Worm (Caenorhabditis elegans) whole organism, late embryonic: ENCODE data around the gene C24H10.3.

Source experiments
- C08G9.2 ChIP-seq: sonication (generic microtip); optimal IDR thresholded peaks from 2 replicates; lab custom pipeline; 2016; ENCODE audit warnings: mild to moderate bottlenecking, missing genetic modification characterization, moderate library complexity, missing compliant biosample characterization
- F13H6.1 ChIP-seq: sonication (generic microtip); optimal IDR thresholded peaks from 2 replicates; lab custom pipeline; 2016; ENCODE audit warnings: missing genetic modification characterization, missing compliant biosample characterization
- K02D7.2 ChIP-seq: sonication (generic microtip); optimal IDR thresholded peaks from 2 replicates; lab custom pipeline; 2017; ENCODE audit warnings: mild to moderate bottlenecking, missing genetic modification characterization, missing compliant biosample characterization
- K09A11.1 ChIP-seq: sonication (generic microtip); optimal IDR thresholded peaks from 2 replicates; lab custom pipeline; 2017; ENCODE audit warnings: antibody characterized with exemption, mild to moderate bottlenecking, missing genetic modification characterization, missing compliant biosample characterization; ENCODE audit not compliant: insufficient read depth
- ama-1 ChIP-seq: fragments of 150-350 bp; optimal IDR thresholded peaks from 2 replicates; lab custom pipeline; 2014
- ceh-18 ChIP-seq: sonication (generic microtip); optimal IDR thresholded peaks from 2 replicates; lab custom pipeline; 2016; ENCODE audit warnings: missing genetic modification characterization, missing compliant biosample characterization
- ceh-19 ChIP-seq: fragments of 200-800 bp; sonication (Bioruptor generic); optimal IDR thresholded peaks from 2 replicates; lab custom pipeline; 2018; ENCODE audit warnings: mild to moderate bottlenecking, missing genetic modification characterization, missing compliant biosample characterization
- ceh-2 ChIP-seq: sonication (generic microtip); optimal IDR thresholded peaks from 2 replicates; lab custom pipeline; 2016; ENCODE audit warnings: missing genotype, missing genetic modification characterization, missing compliant biosample characterization
- ceh-24 ChIP-seq: sonication (generic microtip); optimal IDR thresholded peaks from 2 replicates; lab custom pipeline; 2016; ENCODE audit warnings: mild to moderate bottlenecking, missing genetic modification characterization, missing compliant biosample characterization
- ceh-34 ChIP-seq: sonication (generic microtip); optimal IDR thresholded peaks from 2 replicates; lab custom pipeline; 2016; ENCODE audit warnings: mild to moderate bottlenecking, missing genetic modification characterization, missing compliant biosample characterization
- ceh-48 ChIP-seq: sonication (generic microtip); optimal IDR thresholded peaks from 2 replicates; lab custom pipeline; 2016; ENCODE audit warnings: missing genetic modification characterization, inconsistent platforms, missing compliant biosample characterization
- ceh-6 ChIP-seq: fragments of 200-800 bp; sonication (Bioruptor generic); optimal IDR thresholded peaks from 2 replicates; lab custom pipeline; 2018; ENCODE audit warnings: mild to moderate bottlenecking, missing genetic modification characterization, missing compliant biosample characterization
- ceh-9 ChIP-seq: sonication (generic microtip); optimal IDR thresholded peaks from 2 replicates; lab custom pipeline; 2016; ENCODE audit warnings: mild to moderate bottlenecking, missing genetic modification characterization, inconsistent platforms, missing compliant biosample characterization
- che-1 ChIP-seq: sonication (generic microtip); optimal IDR thresholded peaks from 2 replicates; lab custom pipeline; 2016; ENCODE audit warnings: mild to moderate bottlenecking, missing genetic modification characterization, missing compliant biosample characterization
- dmd-4 ChIP-seq: sonication (generic microtip); optimal IDR thresholded peaks from 2 replicates; lab custom pipeline; 2016; ENCODE audit warnings: borderline replicate concordance, missing genetic modification characterization, missing compliant biosample characterization
- elt-2 ChIP-seq: sonication (generic microtip); optimal IDR thresholded peaks from 2 replicates; lab custom pipeline; 2016; ENCODE audit warnings: missing genetic modification reagents, missing genetic modification characterization, missing compliant biosample characterization
- ets-4 ChIP-seq: sonication (generic microtip); optimal IDR thresholded peaks from 2 replicates; lab custom pipeline; 2016; ENCODE audit warnings: missing genetic modification characterization, missing compliant biosample characterization
- fkh-10 ChIP-seq: fragments of 150-350 bp; optimal IDR thresholded peaks from 2 replicates; lab custom pipeline; 2014; ENCODE audit warnings: missing biosample characterization, missing genetic modification reagents, missing genetic modification characterization
- hlh-13 ChIP-seq: fragments of 200-800 bp; sonication (Bioruptor generic); optimal IDR thresholded peaks from 2 replicates; lab custom pipeline; 2018; ENCODE audit warnings: mild to moderate bottlenecking, missing genetic modification characterization, missing compliant biosample characterization
- hlh-15 ChIP-seq: sonication (generic microtip); optimal IDR thresholded peaks from 2 replicates; lab custom pipeline; 2016; ENCODE audit warnings: missing genetic modification characterization, missing compliant biosample characterization
- hlh-30 ChIP-seq: sonication (generic microtip); optimal IDR thresholded peaks from 2 replicates; lab custom pipeline; 2017; ENCODE audit warnings: antibody characterized with exemption, missing genetic modification characterization, missing compliant biosample characterization; ENCODE audit not compliant: insufficient read depth
- hlh-6 ChIP-seq: sonication (generic microtip); optimal IDR thresholded peaks from 2 replicates; lab custom pipeline; 2016; ENCODE audit warnings: missing genotype, missing genetic modification characterization, missing compliant biosample characterization
- lim-6 ChIP-seq: sonication (generic microtip); optimal IDR thresholded peaks from 2 replicates; lab custom pipeline; 2016; ENCODE audit warnings: missing genetic modification characterization, missing compliant biosample characterization
- mec-3 ChIP-seq: sonication (generic microtip); optimal IDR thresholded peaks from 2 replicates; lab custom pipeline; 2016; ENCODE audit warnings: borderline replicate concordance, missing genetic modification characterization, missing compliant biosample characterization
- nhr-11 ChIP-seq: fragments of 150-350 bp; optimal IDR thresholded peaks from 2 replicates; lab custom pipeline; 2014; ENCODE audit warnings: missing biosample characterization, missing genetic modification characterization
- npax-4 ChIP-seq: sonication (generic microtip); optimal IDR thresholded peaks from 2 replicates; lab custom pipeline; 2016; ENCODE audit warnings: missing genetic modification characterization, missing compliant biosample characterization
- odd-2 ChIP-seq: sonication (generic microtip); optimal IDR thresholded peaks from 2 replicates; lab custom pipeline; 2017; ENCODE audit warnings: antibody characterized with exemption, mild to moderate bottlenecking, missing genetic modification characterization, missing compliant biosample characterization
- pag-3 ChIP-seq: sonication (generic microtip); optimal IDR thresholded peaks from 2 replicates; lab custom pipeline; 2016; ENCODE audit warnings: missing compliant biosample characterization, missing genetic modification characterization, borderline replicate concordance
- pax-1 ChIP-seq: fragments of 150-350 bp; optimal IDR thresholded peaks from 2 replicates; lab custom pipeline; 2014; ENCODE audit warnings: missing biosample characterization, missing genetic modification characterization
- pha-2 ChIP-seq: sonication (generic microtip); optimal IDR thresholded peaks from 2 replicates; lab custom pipeline; 2017; ENCODE audit warnings: mild to moderate bottlenecking, missing genetic modification characterization, missing compliant biosample characterization
- pha-4 ChIP-seq: fragments of 150-350 bp; optimal IDR thresholded peaks from 2 replicates; lab custom pipeline; 2018; ENCODE audit warnings: missing biosample characterization, missing genetic modification reagents, missing genetic modification characterization
- pqm-1 ChIP-seq: sonication (generic microtip); optimal IDR thresholded peaks from 2 replicates; lab custom pipeline; 2016; ENCODE audit warnings: missing genetic modification characterization, missing compliant biosample characterization
- pros-1 ChIP-seq: fragments of 150-350 bp; optimal IDR thresholded peaks from 2 replicates; lab custom pipeline; 2014; ENCODE audit warnings: missing biosample characterization, missing genetic modification reagents, missing genetic modification characterization
- ref-2 ChIP-seq: sonication (generic microtip); optimal IDR thresholded peaks from 2 replicates; lab custom pipeline; 2016; ENCODE audit warnings: missing genetic modification characterization, missing compliant biosample characterization
- rnt-1 ChIP-seq: sonication (generic microtip); optimal IDR thresholded peaks from 2 replicates; lab custom pipeline; 2016; ENCODE audit warnings: missing genetic modification characterization, missing compliant biosample characterization
- sdc-2 ChIP-seq: sonication (generic microtip); optimal IDR thresholded peaks from 2 replicates; lab custom pipeline; 2016; ENCODE audit warnings: missing genotype, missing genetic modification characterization, missing compliant biosample characterization
- syd-9 ChIP-seq: sonication (generic microtip); optimal IDR thresholded peaks from 2 replicates; lab custom pipeline; 2016; ENCODE audit warnings: mild to moderate bottlenecking, missing genetic modification characterization, moderate library complexity, missing compliant biosample characterization
- tbx-2 ChIP-seq: sonication (generic microtip); optimal IDR thresholded peaks from 2 replicates; lab custom pipeline; 2016; ENCODE audit warnings: missing genetic modification characterization, missing compliant biosample characterization
- tbx-7 ChIP-seq: sonication (generic microtip); optimal IDR thresholded peaks from 2 replicates; lab custom pipeline; 2016; ENCODE audit warnings: missing genotype, missing genetic modification characterization, missing compliant biosample characterization
- ttx-3 ChIP-seq: sonication (generic microtip); optimal IDR thresholded peaks from 2 replicates; lab custom pipeline; 2016; ENCODE audit warnings: missing genetic modification reagents, missing genetic modification characterization, missing compliant biosample characterization
- unc-86 ChIP-seq: sonication (generic microtip); optimal IDR thresholded peaks from 2 replicates; lab custom pipeline; 2016; ENCODE audit warnings: missing genetic modification characterization, missing compliant biosample characterization
- zip-5 ChIP-seq: sonication (generic microtip); optimal IDR thresholded peaks from 2 replicates; lab custom pipeline; 2016; ENCODE audit warnings: missing genetic modification characterization, missing compliant biosample characterization
- ztf-16 ChIP-seq: sonication (generic microtip); optimal IDR thresholded peaks from 2 replicates; lab custom pipeline; 2017; ENCODE audit warnings: missing genetic modification characterization, missing compliant biosample characterization

The C24H10.3 gene

DNA sequence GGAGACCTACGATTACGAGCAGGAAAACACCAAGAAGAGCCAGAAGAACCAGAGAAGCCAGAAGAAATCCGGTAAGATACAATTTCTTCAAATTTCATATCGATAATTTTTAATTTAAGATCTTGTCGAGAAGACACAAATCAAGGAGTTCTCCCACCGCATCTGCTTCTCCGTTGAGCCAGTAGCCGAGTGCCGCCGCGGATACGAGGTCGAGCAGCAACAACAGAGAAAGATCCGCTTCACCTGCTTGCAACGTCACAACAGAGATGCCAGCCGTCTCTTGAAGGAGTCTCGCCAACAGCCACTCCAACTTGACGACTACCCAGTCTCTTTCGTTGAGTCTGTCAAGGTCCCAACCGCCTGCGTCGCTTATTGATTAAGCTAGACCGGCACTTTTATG is 44.8 kb downstream of the C24H10.3 start:
- TF ChIP-seq hlh-15 (tag; lab: Kevin White, UChicago) (no peak), fkh-10 (GFP tag; lab: Kevin White, UChicago) (no peak), ceh-18 (no peak), pros-1 (tag; lab: Kevin White, UChicago) (no peak), odd-2 (no peak), pag-3 (tag; lab: Kevin White, UChicago) (no peak), ref-2 (no peak), ttx-3 (tag; lab: Kevin White, UChicago) (no peak), mec-3 (tag; lab: Kevin White, UChicago) (no peak), ztf-16 (no peak), K02D7.2 (no peak), che-1 (no peak), hlh-13 (GFP tag; lab: Kevin White, UChicago) (no peak), tbx-7 (no peak), pax-1 (tag; lab: Kevin White, UChicago) (no peak), C08G9.2 (tag; lab: Kevin White, UChicago) (no peak), unc-86 (tag; lab: Kevin White, UChicago) (no peak), ceh-24 (tag; lab: Kevin White, UChicago) (no peak), pqm-1 (tag; lab: Kevin White, UChicago) (no peak)

DNA sequence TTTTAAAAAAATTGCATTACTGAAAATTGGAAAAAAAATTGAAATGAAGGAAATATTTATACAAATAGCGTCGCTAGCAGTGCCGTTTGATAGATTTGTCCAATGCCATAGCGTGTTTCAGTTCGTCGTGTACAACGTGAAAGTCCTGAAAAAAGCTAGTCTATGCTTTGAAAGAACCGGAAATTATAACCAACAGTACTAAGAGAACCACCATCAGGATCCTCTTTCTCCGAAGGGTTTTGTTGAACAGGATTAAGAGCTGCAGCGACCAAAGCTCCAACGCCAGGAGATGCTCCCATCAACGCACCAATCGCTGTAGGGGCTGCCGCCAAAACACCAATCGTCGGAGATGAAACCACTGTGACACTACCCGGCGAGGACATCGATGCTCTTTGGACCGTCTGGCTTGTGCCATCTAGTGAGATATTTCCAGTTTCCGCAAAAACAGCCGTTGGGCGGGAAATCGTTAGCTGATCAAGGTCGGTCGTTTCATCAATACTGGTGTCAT is 45.4 kb downstream of the C24H10.3 start:
- TF ChIP-seq ceh-6 (GFP tag; lab: Kevin White, UChicago) (no peak), tbx-7 (no peak), ceh-9 (tag; lab: Kevin White, UChicago) (no peak), pros-1 (tag; lab: Kevin White, UChicago) (no peak), ceh-2 (tag; lab: Kevin White, UChicago) (no peak), ceh-48 (tag; lab: Kevin White, UChicago) (no peak), hlh-13 (GFP tag; lab: Kevin White, UChicago) (no peak), elt-2 (tag; lab: Kevin White, UChicago) (no peak), rnt-1 (tag; lab: Kevin White, UChicago) (no peak), lim-6 (tag; lab: Kevin White, UChicago) (no peak), ceh-19 (no peak), hlh-30 (tag; lab: Kevin White, UChicago) (no peak), nhr-11 (tag; lab: Kevin White, UChicago) (no peak), pha-2 (no peak), zip-5 (tag; lab: Kevin White, UChicago) (no peak), dmd-4 (tag; lab: Kevin White, UChicago) (no peak), ama-1 (lab: Kevin White, UChicago) (no peak), sdc-2 (tag; lab: Kevin White, UChicago) (no peak), fkh-10 (GFP tag; lab: Kevin White, UChicago) (no peak), tbx-2 (no peak)

DNA sequence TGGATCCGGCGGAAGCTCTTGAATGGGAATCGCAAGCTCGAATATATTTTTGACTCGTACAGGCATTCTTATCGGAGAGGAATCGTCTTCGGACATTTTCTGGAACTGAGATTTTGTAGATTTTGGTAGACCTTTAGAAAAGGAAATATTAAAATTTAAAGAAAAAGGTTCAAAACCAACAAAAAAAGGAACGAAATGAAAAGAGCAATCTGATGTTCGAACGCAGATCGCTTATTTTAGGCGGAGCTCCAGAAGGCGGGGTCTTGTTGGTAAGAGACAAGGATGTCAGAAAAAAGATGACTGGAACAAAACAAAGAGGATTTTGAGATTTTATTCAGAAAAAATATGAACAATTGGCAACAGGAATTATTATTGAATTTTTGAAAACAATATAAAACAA is 46.1 kb downstream of the C24H10.3 start, which contains the start of gene C42D8.9:
C42D8.9 (minus strand) TSS at position 101 of the 400 bp plus-strand sequence.
- TF ChIP-seq F13H6.1 (tag; lab: Kevin White, UChicago) = no peak
- TF ChIP-seq syd-9 (tag; lab: Kevin White, UChicago) = no peak
- no peak for TF ChIP-seq hlh-30 (tag; lab: Kevin White, UChicago)
- TF ChIP-seq ceh-34 = no peak
- TF ChIP-seq K09A11.1 (tag; lab: Kevin White, UChicago) = no peak
- no peak for TF ChIP-seq ets-4 (tag; lab: Kevin White, UChicago)
- no peak for TF ChIP-seq pha-2
- TF ChIP-seq K02D7.2 = no peak
- TF ChIP-seq nhr-11 (tag; lab: Kevin White, UChicago) = no peak
- no peak for TF ChIP-seq pha-4 (tag; lab: Kevin White, UChicago)
- no peak for TF ChIP-seq npax-4 (tag; lab: Kevin White, UChicago)
- TF ChIP-seq hlh-6 (tag; lab: Kevin White, UChicago) = no peak
- no peak for TF ChIP-seq elt-2 (tag; lab: Kevin White, UChicago)
